Worm (Caenorhabditis elegans) whole organism, L3 larva: ENCODE results near the gene R08C7.4.

Experiments used
- R02D3.7 ChIP-seq: fragments of 150-350 bp; optimal IDR thresholded peaks from 2 replicates; lab custom pipeline; 2014; ENCODE audit warnings: missing biosample characterization, missing genetic modification characterization
- ceh-82 ChIP-seq: fragments of 150-350 bp; optimal IDR thresholded peaks from 2 replicates; lab custom pipeline; 2014; ENCODE audit warnings: missing biosample characterization, missing genetic modification characterization
- ceh-9 ChIP-seq: sonication (generic microtip); optimal IDR thresholded peaks from 2 replicates; lab custom pipeline; 2018; ENCODE audit warnings: missing biosample characterization, missing genetic modification characterization
- egl-27 ChIP-seq: sonication (generic microtip); optimal IDR thresholded peaks from 4 replicates; lab custom pipeline; 2017; ENCODE audit warnings: missing biosample characterization, missing genetic modification reagents, missing genetic modification characterization
- elt-1 ChIP-seq: fragments of 150-350 bp; optimal IDR thresholded peaks from 2 replicates; lab custom pipeline; 2014; ENCODE audit warnings: missing biosample characterization, missing genetic modification characterization
- elt-3 ChIP-seq, 3 experiments: fragments of 150-350 bp in 1 of 3; sonication (generic microtip) in 2 of 3; optimal IDR thresholded peaks; 2 replicates in 2 of 3; 4 replicates in 1 of 3; lab custom pipeline; 2014 to 2017; ENCODE audit warnings: missing biosample characterization in 3 of 3, missing genetic modification characterization in 3 of 3
- fkh-10 ChIP-seq: sonication (generic microtip); optimal IDR thresholded peaks from 2 replicates; lab custom pipeline; 2017; ENCODE audit warnings: missing biosample characterization, missing genetic modification reagents, missing genetic modification characterization
- lin-15B ChIP-seq: fragments of 150-350 bp; optimal IDR thresholded peaks from 2 replicates; lab custom pipeline; 2014; ENCODE audit warnings: missing biosample characterization, missing genetic modification characterization
- nhr-12 ChIP-seq: fragments of 150-350 bp; optimal IDR thresholded peaks from 2 replicates; lab custom pipeline; 2014; ENCODE audit warnings: missing biosample characterization, missing genetic modification characterization
- nhr-76 ChIP-seq: fragments of 150-350 bp; sonication (generic microtip); optimal IDR thresholded peaks from 5 replicates; lab custom pipeline; 2014; ENCODE audit warnings: missing biosample characterization, missing genetic modification characterization
- nhr-77 ChIP-seq: fragments of 150-350 bp; optimal IDR thresholded peaks from 2 replicates; lab custom pipeline; 2014; ENCODE audit warnings: missing biosample characterization, missing genetic modification characterization
- zag-1 ChIP-seq: fragments of 150-350 bp; optimal IDR thresholded peaks from 2 replicates; lab custom pipeline; 2014; ENCODE audit warnings: missing biosample characterization, missing genetic modification characterization

DNA sequence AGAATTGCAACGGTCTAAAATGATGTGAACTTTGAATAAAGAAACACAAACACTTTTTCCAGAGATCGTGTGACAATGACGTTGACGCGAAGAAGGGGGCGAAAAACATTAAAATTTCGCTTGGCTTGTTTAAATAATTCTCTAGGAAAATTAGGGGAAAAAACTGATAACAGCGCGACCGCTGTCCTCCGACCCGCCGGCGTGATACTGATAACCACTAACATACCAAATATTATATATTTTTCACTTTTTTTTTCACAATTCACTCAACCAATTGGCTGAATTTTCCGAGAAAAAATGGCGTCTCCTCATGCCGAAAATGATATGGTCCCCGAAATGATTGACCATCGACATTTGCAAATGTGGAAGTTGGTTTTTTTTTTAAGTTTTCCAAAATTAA is 15.0 kb downstream of the R08C7.4 start:
- no peak for TF ChIP-seq lin-15B
- TF ChIP-seq fkh-10: no peak
- no peak for TF ChIP-seq ceh-82 (tag; lab: Kevin White, UChicago)
- TF ChIP-seq nhr-12 (tag; lab: Kevin White, UChicago): no peak
- no peak for TF ChIP-seq egl-27 (tag; lab: Kevin White, UChicago)
- TF ChIP-seq R02D3.7: no peak
- no peak for TF ChIP-seq nhr-77 (tag; lab: Kevin White, UChicago)
- no peak for TF ChIP-seq elt-1 (tag; lab: Kevin White, UChicago)
- TF ChIP-seq elt-3 (tag; optimal IDR thresholded peaks at IDR 0.05; lab: Kevin White, UChicago): no peak
- no peak for TF ChIP-seq nhr-76 (tag; lab: Kevin White, UChicago)
- no peak for TF ChIP-seq ceh-9 (tag; lab: Kevin White, UChicago)
- no peak for TF ChIP-seq zag-1 (tag; lab: Kevin White, UChicago)
